Fruit fly (Drosophila melanogaster): ENCODE measurements around the gene hoka.

DNA sequence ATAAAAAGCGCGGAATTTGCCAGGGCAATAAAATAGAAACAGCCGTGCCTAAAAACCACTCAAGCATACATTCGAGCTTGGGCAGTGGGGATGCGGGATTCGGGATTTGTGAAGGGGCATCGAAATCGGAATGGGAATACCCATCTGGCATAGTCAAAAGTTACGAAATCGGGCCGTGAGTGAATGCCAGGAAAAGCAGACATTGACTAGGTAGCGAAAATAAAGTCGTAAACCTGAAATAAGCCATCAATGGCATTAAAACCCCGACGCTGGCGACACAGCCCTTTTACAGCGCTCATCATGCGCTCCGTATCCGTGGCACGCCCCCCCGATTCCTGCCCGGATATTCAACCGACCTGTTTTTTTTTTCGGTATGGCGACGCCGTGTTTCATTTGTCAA is 25.9 kb downstream of the hoka start:
- TF ChIP-seq Max (GFP tag; optimal IDR thresholded peaks at IDR 0.05) (no peak), mld (GFP tag; IDR thresholded peaks at IDR 0.05; ENCODE audit: partially characterized antibody) (no peak), CG15696 (tag; optimal IDR thresholded peaks at IDR 0.05) (no peak)
